Fruit fly (Drosophila melanogaster) whole organism, wandering third instar larva: ENCODE results near the gene Or94b.

ENCODE experiments used
- Sp1 ChIP-seq: fragments of 200-800 bp; sonication (Bioruptor generic); optimal IDR thresholded peaks from 3 replicates; lab custom pipeline; 2019; ENCODE audit warnings: missing biosample characterization, mild to moderate bottlenecking, missing genetic modification characterization, moderate library complexity
- br ChIP-seq: fragments of 200-800 bp; sonication (Bioruptor generic); optimal IDR thresholded peaks from 2 replicates; lab custom pipeline; 2016; ENCODE audit warnings: missing biosample characterization, missing genetic modification characterization
- brk ChIP-seq: fragments of 200-800 bp; sonication (Bioruptor generic); optimal IDR thresholded peaks from 2 replicates; lab custom pipeline; 2016; ENCODE audit warnings: missing biosample characterization, mild to moderate bottlenecking, missing genetic modification characterization

- no peak for TF ChIP-seq Sp1 (GFP tag; lab: Kevin White, UChicago)
- no peak for TF ChIP-seq brk (GFP tag; lab: Kevin White, UChicago)
- TF ChIP-seq br (GFP tag; lab: Kevin White, UChicago): no peak
Measured at dm6 chr3R:23027428-23027813, 38.3 kb downstream of the Or94b start.
